Worm (Caenorhabditis elegans): Measurements from ENCODE around the gene aka-1.

The aka-1 gene

ce11 chrII:7432327-7432726, 46.0 kb downstream of the aka-1 start, which contains the start of gene srd-54:
Gene srd-54, plus strand, starts transcription at chrII:7432627.
- TF ChIP-seq ztf-29 (GFP tag; IDR thresholded peaks at IDR 0.05), result no peak
- TF ChIP-seq T22C8.4 (GFP tag; IDR thresholded peaks at IDR 0.05), result no peak
- no peak for TF ChIP-seq flt-1 (GFP tag; IDR thresholded peaks at IDR 0.05)
- TF ChIP-seq klf-2 (GFP tag; conservative IDR thresholded peaks at IDR 0.05), result no peak
- no peak for TF ChIP-seq med-1 (GFP tag; optimal IDR thresholded peaks at IDR 0.05; ENCODE audit: insufficient read depth)
- TF ChIP-seq tab-1 (GFP tag; IDR thresholded peaks at IDR 0.05), result no peak
- no peak for TF ChIP-seq cog-1 (tag; optimal IDR thresholded peaks at IDR 0.05)
- TF ChIP-seq ref-1 (GFP tag; conservative IDR thresholded peaks at IDR 0.05), result no peak
- TF ChIP-seq ztf-23 (GFP tag; IDR thresholded peaks at IDR 0.05), result no peak
